Fruit fly (Drosophila melanogaster): ENCODE data around the gene CG31955.

CG31955 gene

DNA sequence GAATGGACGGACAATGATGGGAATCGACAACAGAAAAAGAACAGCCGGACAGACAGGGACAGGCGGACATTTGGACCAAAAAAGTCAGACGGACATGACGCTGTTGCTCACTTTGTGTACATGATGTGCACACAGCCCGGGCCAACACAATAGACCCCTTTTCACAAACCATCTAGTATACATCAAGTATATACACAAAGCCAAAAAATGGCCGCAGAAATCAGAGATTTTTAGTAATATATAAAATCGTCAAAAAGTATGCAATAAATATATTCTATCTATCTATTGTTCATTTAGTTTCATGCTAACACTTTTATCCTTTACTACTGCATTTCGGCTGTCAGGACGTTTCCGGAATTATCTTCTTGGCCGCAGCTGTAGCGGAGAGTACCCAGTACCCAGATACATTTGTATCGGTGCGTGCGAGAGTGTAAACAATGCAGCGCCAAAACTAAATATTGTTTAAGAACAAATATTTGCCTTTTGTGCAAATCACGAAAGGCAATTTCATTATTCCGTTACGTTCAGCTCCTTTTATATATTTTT is 6.6 kb upstream of the CG31955 start (continued):
- TF ChIP-seq slou (GFP tag; optimal IDR thresholded peaks at IDR 0.05) (no peak), CG3995 (GFP tag; optimal IDR thresholded peaks at IDR 0.05) (no peak), CG2712 (tag; optimal IDR thresholded peaks at IDR 0.05) (no peak), pb (GFP tag; optimal IDR thresholded peaks at IDR 0.05) (no peak), CG13894 (tag; optimal IDR thresholded peaks at IDR 0.05) (no peak), CG18476 (GFP tag; optimal IDR thresholded peaks at IDR 0.05) (no peak), CG8765 (GFP tag; IDR thresholded peaks at IDR 0.05) (no peak), Dp (GFP tag; optimal IDR thresholded peaks at IDR 0.05) (no peak), luna (GFP tag; optimal IDR thresholded peaks at IDR 0.05) (no peak), pan (optimal IDR thresholded peaks at IDR 0.05) (no peak), pan (GFP tag; optimal IDR thresholded peaks at IDR 0.05 in 1 of 2, IDR thresholded peaks at IDR 0.05 in 1 of 2) (no peak), row (GFP tag; IDR thresholded peaks at IDR 0.05) (no peak; the same call in 1 of the 3 replicates), CG12071 (GFP tag; optimal IDR thresholded peaks at IDR 0.05) (peak; percentile 23), ham (GFP tag; IDR thresholded peaks at IDR 0.05) (no peak), CG32532 (GFP tag; IDR thresholded peaks at IDR 0.05) (peak; percentile 36; the same call in 1 of the 2 replicates), CG2889 (GFP tag; IDR thresholded peaks at IDR 0.05) (no peak), onecut (GFP tag; IDR thresholded peaks at IDR 0.05) (no peak), CG6813 (GFP tag; optimal IDR thresholded peaks at IDR 0.05) (peak; percentile 29), CG17328 (GFP tag; IDR thresholded peaks at IDR 0.05) (no peak), CG11247 (GFP tag; IDR thresholded peaks at IDR 0.05) (no peak), CG12942 (GFP tag; optimal IDR thresholded peaks at IDR 0.05) (no peak), CG7357 (GFP tag; IDR thresholded peaks at IDR 0.05) (no peak), Nf-YC (tag; optimal IDR thresholded peaks at IDR 0.05) (no peak), Drgx (GFP tag; IDR thresholded peaks at IDR 0.05) (no peak), dpn (GFP tag; optimal IDR thresholded peaks at IDR 0.05) (no peak), Lhr (GFP tag; optimal IDR thresholded peaks at IDR 0.05) (no peak), ato (GFP tag; IDR thresholded peaks at IDR 0.05; ENCODE audit: partially characterized antibody) (no peak), Ptx1 (GFP tag; IDR thresholded peaks at IDR 0.05) (peak; percentile 37; the same call in 1 of the 2 replicates), br (optimal IDR thresholded peaks at IDR 0.05) (no peak), CG13775 (GFP tag; optimal IDR thresholded peaks at IDR 0.05) (no peak), CG12744 (GFP tag; optimal IDR thresholded peaks at IDR 0.05) (no peak), CG11085 (GFP tag; IDR thresholded peaks at IDR 0.05) (no peak), CG10209 (GFP tag; optimal IDR thresholded peaks at IDR 0.05) (no peak), CG7987 (GFP tag; optimal IDR thresholded peaks at IDR 0.05) (no peak), hth (optimal IDR thresholded peaks at IDR 0.05) (no peak), HLHmδ (GFP tag; optimal IDR thresholded peaks at IDR 0.05) (no peak), ATbp (GFP tag; optimal IDR thresholded peaks at IDR 0.05) (no peak), Six4 (GFP tag; optimal IDR thresholded peaks at IDR 0.05) (no peak), sim (GFP tag; IDR thresholded peaks at IDR 0.05) (no peak), Jarid2 (GFP tag; optimal IDR thresholded peaks at IDR 0.05) (no peak), jing (GFP tag; optimal IDR thresholded peaks at IDR 0.05) (no peak), CG3163 (GFP tag; optimal IDR thresholded peaks at IDR 0.05) (no peak), tap (tag; optimal IDR thresholded peaks at IDR 0.05) (peak; percentile 17), CG10654 (GFP tag; optimal IDR thresholded peaks at IDR 0.05) (peak; percentile 8), CG4707 (GFP tag; optimal IDR thresholded peaks at IDR 0.05) (no peak), CG1647 (GFP tag; optimal IDR thresholded peaks at IDR 0.05) (no peak), CG17361 (GFP tag; IDR thresholded peaks at IDR 0.05) (no peak), CG16863 (GFP tag; optimal IDR thresholded peaks at IDR 0.05) (no peak), Med (GFP tag) (peak; percentile 86), CG7839 (tag; optimal IDR thresholded peaks at IDR 0.05) (no peak), stc (GFP tag; IDR thresholded peaks at IDR 0.05) (no peak), schlank (tag; optimal IDR thresholded peaks at IDR 0.05) (no peak), Hsf (GFP tag; optimal IDR thresholded peaks at IDR 0.05) (peak; percentile 3)

Data from whole organism, embryonic.